Fruit fly (Drosophila melanogaster) S2 (cell line): ENCODE data around the gene CG4080.

Source experiments
- CG8478 ChIP-seq: fragments of >200 bp; optimal IDR thresholded peaks from 2 replicates; lab custom pipeline; 2018
- CTCF ChIP-seq, 2 experiments: fragments of >200 bp; optimal IDR thresholded peaks; 2 replicates each; lab custom pipeline; 2018

- TF ChIP-seq CG8478 (lab: Kevin White, UChicago) = no peak
- TF ChIP-seq CTCF (optimal IDR thresholded peaks at IDR 0.05; lab: Kevin White, UChicago) = no peak
Observed at dm6 chr3L:9435315-9435714, 36.3 kb upstream of the CG4080 start, which contains the start of gene CG42526.
